Worm (Caenorhabditis elegans): Measurements from ENCODE around the gene Y57G11C.1130.

DNA sequence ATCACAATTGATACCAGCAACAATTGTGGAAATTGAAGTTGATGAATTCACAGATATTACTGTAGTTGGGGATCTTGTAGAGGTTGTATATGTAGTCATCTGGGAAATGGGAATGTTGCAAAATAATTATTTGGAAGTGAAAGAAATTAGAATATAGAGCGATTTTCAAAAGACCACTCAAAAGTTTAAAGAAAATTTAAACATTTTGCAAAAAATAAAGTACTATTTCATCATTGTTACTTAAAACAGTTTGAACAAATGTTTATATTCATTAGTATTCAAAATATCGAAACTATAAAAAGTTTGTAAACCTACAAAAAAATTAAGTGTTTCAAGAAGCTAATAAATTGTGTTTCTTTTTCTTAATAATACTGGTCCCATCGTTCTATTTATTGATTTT, 34.0 kb downstream of the Y57G11C.1130 start, which contains the start of gene Y57G11C.46:
- TF ChIP-seq aptf-3 (GFP tag; IDR thresholded peaks at IDR 0.05), result no peak
- no peak for TF ChIP-seq somi-1 (GFP tag; optimal IDR thresholded peaks at IDR 0.05)
- no peak for TF ChIP-seq ztf-22 (GFP tag; optimal IDR thresholded peaks at IDR 0.05)
- TF ChIP-seq sea-2 (GFP tag; IDR thresholded peaks at IDR 0.05), result no peak
- no peak for TF ChIP-seq cebp-1 (GFP tag; IDR thresholded peaks at IDR 0.05)
- no peak for TF ChIP-seq cebp-1 (tag; optimal IDR thresholded peaks at IDR 0.05)
- TF ChIP-seq ztf-18 (tag; optimal IDR thresholded peaks at IDR 0.05), result no peak
- TF ChIP-seq xnd-1 (tag; optimal IDR thresholded peaks at IDR 0.05), result no peak
- no peak for TF ChIP-seq T07F8.4 (tag; optimal IDR thresholded peaks at IDR 0.05)
- TF ChIP-seq ceh-79 (tag; optimal IDR thresholded peaks at IDR 0.05), result no peak
- TF ChIP-seq repo-1 (tag; optimal IDR thresholded peaks at IDR 0.05), result no peak
- TF ChIP-seq bed-2 (GFP tag; IDR thresholded peaks at IDR 0.05), result no peak
- no peak for TF ChIP-seq attf-6 (GFP tag; IDR thresholded peaks at IDR 0.05)

Data from whole organism, young adult.